Worm (Caenorhabditis elegans) whole organism, mixed stage, embryonic: ENCODE data around the gene C39E9.7.

ENCODE experiments used
- flh-1 ChIP-seq: fragments of 200-800 bp; sonication (Bioruptor generic); optimal IDR thresholded peaks from 2 replicates; lab custom pipeline; 2018; ENCODE audit warnings: mild to moderate bottlenecking, missing genetic modification characterization, moderate library complexity, missing compliant biosample characterization
- lin-13 ChIP-seq: fragments of 150-350 bp; optimal IDR thresholded peaks from 2 replicates; lab custom pipeline; 2014; ENCODE audit warnings: missing biosample characterization, missing genetic modification characterization
- nhr-12 ChIP-seq: fragments of 150-350 bp; optimal IDR thresholded peaks from 2 replicates; lab custom pipeline; 2014; ENCODE audit warnings: missing biosample characterization, missing genetic modification characterization
- nhr-2 ChIP-seq: fragments of 150-350 bp; optimal IDR thresholded peaks from 2 replicates; lab custom pipeline; 2014; ENCODE audit warnings: missing biosample characterization, missing genetic modification characterization
- nhr-28 ChIP-seq: fragments of 150-350 bp; optimal IDR thresholded peaks from 2 replicates; lab custom pipeline; 2014; ENCODE audit warnings: missing biosample characterization, missing genetic modification characterization
- nhr-76 ChIP-seq: sonication (generic microtip); optimal IDR thresholded peaks from 2 replicates; lab custom pipeline; 2017; ENCODE audit warnings: missing biosample characterization, missing genetic modification characterization
- pha-4 ChIP-seq: fragments of 150-350 bp; optimal IDR thresholded peaks from 2 replicates; lab custom pipeline; 2018; ENCODE audit warnings: missing biosample characterization, missing genetic modification reagents, missing genetic modification characterization
- snpc-4 ChIP-seq: fragments of 150-350 bp; optimal IDR thresholded peaks from 2 replicates; lab custom pipeline; 2014; ENCODE audit warnings: missing biosample characterization, missing genetic modification characterization
- unc-62 ChIP-seq: fragments of 150-350 bp; optimal IDR thresholded peaks from 2 replicates; lab custom pipeline; 2014; ENCODE audit warnings: missing biosample characterization, missing genetic modification reagents, missing genetic modification characterization
- zip-8 ChIP-seq: fragments of 150-350 bp; optimal IDR thresholded peaks from 2 replicates; lab custom pipeline; 2014; ENCODE audit warnings: missing biosample characterization, missing genetic modification characterization
- ztf-11 ChIP-seq: fragments of 150-350 bp; optimal IDR thresholded peaks from 2 replicates; lab custom pipeline; 2014; ENCODE audit warnings: missing biosample characterization, missing genetic modification characterization

DNA sequence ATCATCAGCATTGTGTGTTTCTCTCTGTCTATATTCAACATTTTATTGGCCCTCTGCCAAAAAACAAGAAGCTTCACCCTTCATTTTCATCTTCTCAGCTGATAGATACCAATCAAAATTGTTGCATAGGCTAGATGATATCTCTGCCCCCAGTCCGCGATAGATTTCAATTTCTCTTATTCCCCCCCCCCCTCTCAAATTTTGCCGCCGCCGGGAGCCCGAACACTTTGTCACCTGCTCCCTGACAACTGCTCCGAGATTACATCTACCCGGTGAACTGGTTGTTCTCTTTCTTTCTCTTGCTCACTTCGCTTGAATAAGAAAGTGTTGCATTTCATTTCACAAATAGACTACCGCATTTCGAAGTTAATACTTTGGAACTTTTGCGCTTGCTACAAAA is 49.5 kb upstream of the C39E9.7 start:
- TF ChIP-seq nhr-28 (tag; lab: Kevin White, UChicago) (no peak), flh-1 (GFP tag; lab: Kevin White, UChicago) (no peak), ztf-11 (no peak), zip-8 (no peak), snpc-4 (tag; lab: Kevin White, UChicago) (no peak), lin-13 (tag; lab: Kevin White, UChicago) (no peak), unc-62 (peak; percentile 17), nhr-76 (tag; lab: Kevin White, UChicago) (no peak), nhr-12 (no peak), nhr-2 (no peak), pha-4 (tag; lab: Kevin White, UChicago) (no peak)
